Fruit fly (Drosophila melanogaster) whole organism, prepupa: ENCODE measurements around the gene wapl.
A peak's percentile ranks its signal among the peaks of the same experiment; 100 is the strongest.

ENCODE experiments used
- CG10631 ChIP-seq: fragments of 200-800 bp; sonication (Bioruptor generic); optimal IDR thresholded peaks from 2 replicates; lab custom pipeline; 2016; ENCODE audit warnings: missing biosample characterization, missing genetic modification characterization
- CG10669 ChIP-seq: fragments of 200-800 bp; sonication (Bioruptor generic); optimal IDR thresholded peaks from 3 replicates; lab custom pipeline; 2018; ENCODE audit warnings: missing biosample characterization, mild to moderate bottlenecking, missing genetic modification characterization, moderate library complexity
- CG11762 ChIP-seq: fragments of 200-800 bp; sonication (Bioruptor generic); optimal IDR thresholded peaks from 3 replicates; lab custom pipeline; 2016; ENCODE audit warnings: missing biosample characterization, missing genetic modification characterization; ENCODE audit not compliant: insufficient read depth
- CG11902 ChIP-seq: fragments of 200-800 bp; sonication (Bioruptor generic); optimal IDR thresholded peaks from 3 replicates; lab custom pipeline; 2016; ENCODE audit warnings: missing biosample characterization, missing genetic modification characterization
- CG15336 ChIP-seq: fragments of 200-800 bp; sonication (Bioruptor generic); IDR thresholded peaks from 2 replicates; pipeline ENCODE4 v1.3.6; 2022; ENCODE audit warnings: missing biosample characterization, missing genetic modification characterization
- CG1621 ChIP-seq: fragments of 200-800 bp; sonication (Bioruptor generic); optimal IDR thresholded peaks from 3 replicates; lab custom pipeline; 2018; ENCODE audit warnings: missing biosample characterization, mild to moderate bottlenecking, missing genetic modification characterization
- CG16779 ChIP-seq: fragments of 200-800 bp; sonication (Bioruptor generic); optimal IDR thresholded peaks from 3 replicates; lab custom pipeline; 2017; ENCODE audit warnings: missing biosample characterization, mild to moderate bottlenecking, missing genetic modification characterization
- CG3032 ChIP-seq: fragments of 200-800 bp; optimal IDR thresholded peaks from 2 replicates; lab custom pipeline; 2019; ENCODE audit warnings: missing biosample characterization, mild to moderate bottlenecking, missing genetic modification characterization, moderate library complexity
- CG31627 ChIP-seq: fragments of 200-800 bp; sonication (Bioruptor generic); optimal IDR thresholded peaks from 3 replicates; lab custom pipeline; 2016; ENCODE audit warnings: missing biosample characterization, missing genetic modification characterization
- CG32006 ChIP-seq: fragments of 200-800 bp; sonication (Bioruptor generic); optimal IDR thresholded peaks from 3 replicates; lab custom pipeline; 2017; ENCODE audit warnings: missing biosample characterization, mild to moderate bottlenecking, missing genetic modification characterization
- CG34406 ChIP-seq: fragments of 200-800 bp; sonication (Bioruptor generic); optimal IDR thresholded peaks from 3 replicates; lab custom pipeline; 2016; ENCODE audit warnings: missing biosample characterization, missing genetic modification characterization
- CG4318 ChIP-seq: fragments of 200-800 bp; sonication (Bioruptor generic); optimal IDR thresholded peaks from 3 replicates; lab custom pipeline; 2017; ENCODE audit warnings: missing biosample characterization, mild to moderate bottlenecking, missing genetic modification characterization
- CG6276 ChIP-seq: fragments of 200-800 bp; sonication (Bioruptor generic); optimal IDR thresholded peaks from 2 replicates; lab custom pipeline; 2017; ENCODE audit warnings: missing biosample characterization, mild to moderate bottlenecking, missing genetic modification characterization
- CG6792 ChIP-seq: fragments of 200-800 bp; sonication (Bioruptor generic); optimal IDR thresholded peaks from 3 replicates; lab custom pipeline; 2016; ENCODE audit warnings: missing biosample characterization, missing genetic modification characterization
- CG6808 ChIP-seq: fragments of 200-800 bp; sonication (Bioruptor generic); optimal IDR thresholded peaks from 3 replicates; lab custom pipeline; 2017; ENCODE audit warnings: missing biosample characterization, missing genetic modification characterization, mild to moderate bottlenecking, moderate library complexity, missing genetic modification reagents
- CG6854 ChIP-seq: fragments of 200-800 bp; sonication (Bioruptor generic); optimal IDR thresholded peaks from 2 replicates; lab custom pipeline; 2017; ENCODE audit warnings: missing biosample characterization, mild to moderate bottlenecking, missing genetic modification characterization
- CG8319 ChIP-seq: fragments of 200-800 bp; sonication (Bioruptor generic); optimal IDR thresholded peaks from 3 replicates; lab custom pipeline; 2016; ENCODE audit warnings: missing biosample characterization, missing genetic modification characterization
- CG8632 ChIP-seq: fragments of 200-800 bp; sonication (Bioruptor generic); optimal IDR thresholded peaks from 3 replicates; lab custom pipeline; 2016; ENCODE audit warnings: missing biosample characterization, missing genetic modification characterization
- Eip75B ChIP-seq: fragments of 200-800 bp; sonication (Bioruptor generic); optimal IDR thresholded peaks from 3 replicates; lab custom pipeline; 2016; ENCODE audit warnings: missing biosample characterization, missing genetic modification characterization
- Eip78C ChIP-seq: fragments of 200-800 bp; sonication (Bioruptor generic); peaks from one replicate; lab custom pipeline; 2016; ENCODE audit warnings: missing biosample characterization, missing genetic modification characterization
- Eip93F ChIP-seq: fragments of 200-800 bp; sonication (Bioruptor generic); optimal IDR thresholded peaks from 2 replicates; lab custom pipeline; 2016; ENCODE audit warnings: missing biosample characterization, mild to moderate bottlenecking, missing genetic modification characterization
- Ets21C ChIP-seq: fragments of 200-800 bp; sonication (Bioruptor generic); optimal IDR thresholded peaks from 3 replicates; lab custom pipeline; 2016; ENCODE audit warnings: missing biosample characterization, missing genetic modification characterization
- Gug ChIP-seq: fragments of 200-800 bp; sonication (Bioruptor generic); IDR thresholded peaks from 2 replicates; pipeline ENCODE4 v1.3.6; 2022; ENCODE audit warnings: missing biosample characterization, missing genetic modification characterization
- Hr39 ChIP-seq: fragments of 200-800 bp; sonication (Bioruptor generic); optimal IDR thresholded peaks from 2 replicates; lab custom pipeline; 2016; ENCODE audit warnings: missing biosample characterization, missing genetic modification characterization
- Lpt ChIP-seq: fragments of 200-800 bp; sonication (Bioruptor generic); optimal IDR thresholded peaks from 3 replicates; lab custom pipeline; 2016; ENCODE audit warnings: missing biosample characterization, missing genetic modification characterization
- OdsH ChIP-seq: fragments of 200-800 bp; sonication (Bioruptor generic); optimal IDR thresholded peaks from 3 replicates; lab custom pipeline; 2016; ENCODE audit warnings: missing biosample characterization, missing genetic modification characterization
- Sox102F ChIP-seq: fragments of 200-800 bp; sonication (Bioruptor generic); optimal IDR thresholded peaks from 2 replicates; lab custom pipeline; 2016; ENCODE audit warnings: missing biosample characterization, mild to moderate bottlenecking, missing genetic modification characterization
- Sox14 ChIP-seq: fragments of 200-800 bp; sonication (Bioruptor generic); optimal IDR thresholded peaks from 3 replicates; lab custom pipeline; 2016; ENCODE audit warnings: missing biosample characterization, missing genetic modification characterization
- Sox15 ChIP-seq: fragments of 200-800 bp; sonication (Bioruptor generic); optimal IDR thresholded peaks from 3 replicates; lab custom pipeline; 2016; ENCODE audit warnings: missing biosample characterization, missing genetic modification characterization
- cyc ChIP-seq: fragments of 200-800 bp; sonication (Bioruptor generic); optimal IDR thresholded peaks from 3 replicates; lab custom pipeline; 2016; ENCODE audit warnings: missing biosample characterization, missing genetic modification characterization
- dac ChIP-seq: fragments of 200-800 bp; sonication (Bioruptor generic); optimal IDR thresholded peaks from 2 replicates; lab custom pipeline; 2017; ENCODE audit warnings: missing biosample characterization, mild to moderate bottlenecking, missing genetic modification characterization
- dsx ChIP-seq: fragments of 200-800 bp; optimal IDR thresholded peaks from 3 replicates; lab custom pipeline; 2019; ENCODE audit warnings: missing biosample characterization, mild to moderate bottlenecking, missing genetic modification characterization, moderate library complexity; ENCODE audit not compliant: poor library complexity, severe bottlenecking
- eg ChIP-seq: fragments of 200-800 bp; sonication (Bioruptor generic); IDR thresholded peaks from 3 replicates; pipeline ENCODE4 v1.3.6; 2022; ENCODE audit warnings: missing biosample characterization, missing genetic modification characterization
- esn ChIP-seq: fragments of 200-800 bp; sonication (Bioruptor generic); optimal IDR thresholded peaks from 2 replicates; lab custom pipeline; 2016; ENCODE audit warnings: missing biosample characterization, mild to moderate bottlenecking, missing genetic modification characterization, moderate library complexity
- fd59A ChIP-seq: fragments of 200-800 bp; sonication (Bioruptor generic); optimal IDR thresholded peaks from 2 replicates; lab custom pipeline; 2017; ENCODE audit warnings: missing biosample characterization, mild to moderate bottlenecking, missing genetic modification characterization, missing genetic modification reagents
- fd85E ChIP-seq: fragments of 200-800 bp; sonication (Bioruptor generic); optimal IDR thresholded peaks from 3 replicates; lab custom pipeline; 2016; ENCODE audit warnings: missing biosample characterization, missing genetic modification characterization
- fkh ChIP-seq: fragments of 200-800 bp; sonication (Bioruptor generic); optimal IDR thresholded peaks from 3 replicates; lab custom pipeline; 2017; ENCODE audit warnings: missing biosample characterization, mild to moderate bottlenecking, missing genetic modification characterization, moderate library complexity
- lz ChIP-seq: fragments of 200-800 bp; sonication (Bioruptor generic); optimal IDR thresholded peaks from 3 replicates; lab custom pipeline; 2016; ENCODE audit warnings: missing biosample characterization, missing genetic modification characterization
- net ChIP-seq: fragments of 200-800 bp; sonication (Bioruptor generic); optimal IDR thresholded peaks from 3 replicates; lab custom pipeline; 2016; ENCODE audit warnings: missing biosample characterization, missing genetic modification characterization
- pdm3 ChIP-seq: fragments of 200-800 bp; sonication (Bioruptor generic); optimal IDR thresholded peaks from 3 replicates; lab custom pipeline; 2016; ENCODE audit warnings: missing biosample characterization, missing genetic modification characterization
- salr ChIP-seq, 2 experiments: fragments of 200-800 bp; sonication (Bioruptor generic); optimal IDR thresholded peaks; 3 replicates each; lab custom pipeline; 2016 to 2018; ENCODE audit warnings: missing biosample characterization in 2 of 2, missing genetic modification characterization in 2 of 2, mild to moderate bottlenecking in 1 of 2
- spab ChIP-seq: fragments of 200-800 bp; sonication (Bioruptor generic); optimal IDR thresholded peaks from 2 replicates; lab custom pipeline; 2017; ENCODE audit warnings: missing biosample characterization, mild to moderate bottlenecking, missing genetic modification characterization, missing genetic modification reagents
- ss ChIP-seq, 2 experiments: fragments of 200-800 bp; sonication (Bioruptor generic); optimal IDR thresholded peaks; 2 replicates in 1 of 2; 3 replicates in 1 of 2; lab custom pipeline; 2017 to 2018; ENCODE audit warnings: mild to moderate bottlenecking in 2 of 2, missing biosample characterization in 2 of 2, missing genetic modification characterization in 2 of 2, moderate library complexity in 1 of 2
- svp ChIP-seq: fragments of 200-800 bp; sonication (Bioruptor generic); peaks from one replicate; lab custom pipeline; 2016; ENCODE audit warnings: missing biosample characterization, missing genetic modification characterization
- topi ChIP-seq: fragments of 200-800 bp; sonication (Bioruptor generic); optimal IDR thresholded peaks from 3 replicates; lab custom pipeline; 2016; ENCODE audit warnings: missing biosample characterization, missing genetic modification characterization
- vri ChIP-seq: fragments of 200-800 bp; sonication (Bioruptor generic); optimal IDR thresholded peaks from 3 replicates; lab custom pipeline; 2016; ENCODE audit warnings: missing biosample characterization, mild to moderate bottlenecking, missing genetic modification characterization

The wapl gene

DNA sequence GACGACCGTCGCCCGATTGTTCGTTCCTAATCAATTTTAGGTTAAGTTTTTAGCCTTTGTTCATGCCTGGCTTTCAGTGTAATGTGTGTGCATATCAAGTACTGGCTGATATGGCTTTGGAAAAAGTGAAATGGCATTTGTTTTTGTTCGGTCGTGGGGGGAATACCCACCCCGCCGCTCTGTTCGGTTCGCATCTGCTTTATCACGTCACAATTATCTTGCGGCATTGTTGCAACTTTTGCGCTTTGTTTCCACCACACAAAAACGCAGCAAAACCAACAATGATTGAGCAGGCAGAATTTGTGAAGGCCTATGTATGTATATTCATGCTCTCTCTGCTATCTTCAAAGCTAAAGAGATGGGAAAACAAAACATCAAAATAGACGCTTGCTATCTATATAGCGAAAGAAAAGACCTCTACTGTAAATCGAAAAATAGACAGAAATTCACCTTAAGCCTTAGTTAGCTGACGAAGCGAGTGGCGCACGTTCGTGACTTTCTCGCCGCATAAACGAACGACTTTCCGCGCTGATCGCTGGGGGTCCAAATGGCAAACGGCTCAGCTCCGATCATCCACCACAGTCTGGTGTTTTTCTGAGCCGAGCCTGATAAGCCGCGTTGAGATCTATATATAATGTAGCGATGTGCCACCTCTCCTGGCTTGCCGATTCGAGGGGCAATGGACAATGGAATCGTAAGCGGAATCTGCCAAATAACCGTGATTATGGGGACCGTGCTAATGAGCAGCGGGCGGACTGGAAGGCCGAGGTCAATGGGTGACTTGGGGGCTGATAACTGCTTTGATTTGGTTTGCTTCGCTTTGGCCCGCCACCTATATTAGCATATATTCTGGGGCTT is 38.9 kb upstream of the wapl start:
- TF ChIP-seq esn (GFP tag; lab: Kevin White, UChicago) (peak; percentile 28), CG8319 (no peak), Eip78C (peak; percentile 67), CG34406 (GFP tag; lab: Kevin White, UChicago) (no peak), Eip93F (peak; percentile 54), Sox14 (GFP tag; lab: Kevin White, UChicago) (peak; percentile 68), svp (peak; percentile 98), topi (GFP tag; lab: Kevin White, UChicago) (peak; percentile 22), CG15336 (GFP tag; lab: Robert Waterston, UW) (no peak), spab (GFP tag; lab: Kevin White, UChicago) (no peak), CG31627 (GFP tag; lab: Kevin White, UChicago) (peak; percentile 3), vri (GFP tag; lab: Kevin White, UChicago) (peak; percentile 80)
- TF ChIP-seq, all 60 proteins: peak for 8

DNA sequence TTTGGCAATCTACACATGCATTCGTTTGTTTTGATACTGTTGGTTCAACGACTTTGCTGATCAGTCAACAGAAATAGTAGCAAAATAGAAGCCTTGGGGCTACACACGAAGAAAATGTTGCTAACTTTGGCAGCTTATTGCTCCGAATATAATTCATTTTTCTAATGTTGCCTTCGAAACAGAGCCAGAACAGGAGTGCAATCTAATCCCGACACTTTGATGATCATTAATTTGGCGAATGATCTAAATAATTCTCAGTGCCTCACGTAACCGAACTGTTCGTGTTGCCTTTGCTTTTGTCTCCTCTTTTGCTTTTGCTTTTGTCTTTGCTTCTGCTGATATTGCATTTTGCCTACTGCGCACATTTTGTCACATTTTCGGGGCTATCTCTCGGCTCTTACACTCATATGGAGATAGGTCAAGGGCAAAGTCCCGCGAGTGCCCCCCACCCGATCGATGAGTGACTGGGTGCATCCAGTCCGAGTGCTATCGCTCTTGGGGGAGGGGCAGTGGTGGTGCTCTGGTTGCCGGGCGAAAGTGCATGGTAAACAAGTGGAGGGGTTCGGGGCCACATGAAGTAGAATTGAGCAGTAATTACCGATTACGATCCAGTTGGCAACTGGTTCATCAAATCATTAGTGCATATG is 37.4 kb upstream of the wapl start:
- TF ChIP-seq salr (GFP tag; optimal IDR thresholded peaks at IDR 0.05; lab: Kevin White, UChicago) (no peak), ss (GFP tag; optimal IDR thresholded peaks at IDR 0.05; lab: Kevin White, UChicago) (peak; percentile 2 to 27), fd85E (GFP tag; lab: Kevin White, UChicago) (no peak), Gug (GFP tag; lab: Robert Waterston, UW) (peak; percentile 38; the same call in 1 of the 2 replicates), fkh (GFP tag; lab: Kevin White, UChicago) (no peak), CG8632 (peak; percentile 0), Eip75B (GFP tag; lab: Kevin White, UChicago) (peak; percentile 8), CG10669 (GFP tag; lab: Kevin White, UChicago) (peak; percentile 31), CG6276 (GFP tag; lab: Kevin White, UChicago) (peak; percentile 1), CG32006 (GFP tag; lab: Kevin White, UChicago) (peak; percentile 35), lz (GFP tag; lab: Kevin White, UChicago) (peak; percentile 47), Sox102F (GFP tag; lab: Kevin White, UChicago) (peak; percentile 32), net (peak; percentile 30), spab (GFP tag; lab: Kevin White, UChicago) (no peak), CG16779 (tag; lab: Kevin White, UChicago) (no peak), dac (GFP tag; lab: Kevin White, UChicago) (no peak), topi (GFP tag; lab: Kevin White, UChicago) (peak; percentile 45), pdm3 (GFP tag; lab: Kevin White, UChicago) (peak; percentile 35), svp (peak; percentile 100), Eip93F (no peak), CG6854 (no peak), dsx (GFP tag; lab: Kevin White, UChicago) (no peak), CG4318 (GFP tag; lab: Kevin White, UChicago) (no peak), CG6792 (GFP tag; lab: Kevin White, UChicago) (no peak), cyc (GFP tag; lab: Kevin White, UChicago) (peak; percentile 40), CG6808 (GFP tag; lab: Kevin White, UChicago) (peak; percentile 19), Sox15 (GFP tag; lab: Kevin White, UChicago) (no peak), CG34406 (GFP tag; lab: Kevin White, UChicago) (peak; percentile 32), fd59A (GFP tag; lab: Kevin White, UChicago) (no peak), CG11902 (no peak), CG1621 (tag; lab: Kevin White, UChicago) (no peak), eg (GFP tag; lab: Robert Waterston, UW) (peak; percentile 69; the same call in 1 of the 3 replicates), Hr39 (GFP tag; lab: Kevin White, UChicago) (peak; percentile 70), Ets21C (GFP tag; lab: Kevin White, UChicago) (peak; percentile 19), Sox14 (GFP tag; lab: Kevin White, UChicago) (peak; percentile 27), OdsH (GFP tag; lab: Kevin White, UChicago) (peak; percentile 52), CG11762 (GFP tag; lab: Kevin White, UChicago) (peak; percentile 26), CG10631 (GFP tag; lab: Kevin White, UChicago) (peak; percentile 22), Eip78C (peak; percentile 77), Lpt (GFP tag; lab: Kevin White, UChicago) (peak; percentile 15), CG3032 (tag; lab: Kevin White, UChicago) (peak; percentile 8)
